Worm (Caenorhabditis elegans): Measurements from ENCODE around the gene C55C3.6.

C55C3.6 gene

ce11 chrIV:5654203-5654602 is 28.8 kb upstream of the C55C3.6 start:
- TF ChIP-seq mcd-1 (GFP tag; IDR thresholded peaks at IDR 0.05), result 0 out of 2 replicates have a peak, but pooled peaks have one; percentile 6
- TF ChIP-seq madf-10 (tag; optimal IDR thresholded peaks at IDR 0.05), result peak; percentile 38
- TF ChIP-seq madf-3 (GFP tag; IDR thresholded peaks at IDR 0.05), result no peak
- peak; percentile 59; the same call in 1 of the 2 replicates for TF ChIP-seq dox-1 (GFP tag; IDR thresholded peaks at IDR 0.05)
- TF ChIP-seq Y53G8AR.9 (GFP tag; conservative IDR thresholded peaks at IDR 0.05), result 0 out of 2 replicates have a peak, but pooled peaks have one; percentile 41
- no peak for TF ChIP-seq zfh-2 (GFP tag; conservative IDR thresholded peaks at IDR 0.05)
- TF ChIP-seq pha-4 (tag; optimal IDR thresholded peaks at IDR 0.05), result peak; percentile 65
- TF ChIP-seq atf-7 (tag; optimal IDR thresholded peaks at IDR 0.05), result peak; percentile 38
- TF ChIP-seq nhr-80 (tag; optimal IDR thresholded peaks at IDR 0.05), result peak; percentile 92
- peak; percentile 21 for TF ChIP-seq nhr-90 (tag; optimal IDR thresholded peaks at IDR 0.05)
- no peak for TF ChIP-seq T26A5.8 (tag; optimal IDR thresholded peaks at IDR 0.05)

ce11 chrIV:5654693-5655092 is 28.3 kb upstream of the C55C3.6 start:
- no peak for TF ChIP-seq F57A8.1 (GFP tag; optimal IDR thresholded peaks at IDR 0.05)
- no peak for TF ChIP-seq sptf-2 (GFP tag; optimal IDR thresholded peaks at IDR 0.05)
- no peak for TF ChIP-seq efl-1 (GFP tag; optimal IDR thresholded peaks at IDR 0.05)
- no peak for TF ChIP-seq nhr-179 (tag; optimal IDR thresholded peaks at IDR 0.05)
- no peak for TF ChIP-seq Y53F4B.3 (GFP tag; IDR thresholded peaks at IDR 0.05)
- no peak for TF ChIP-seq B0261.1 (tag; optimal IDR thresholded peaks at IDR 0.05)
- no peak for TF ChIP-seq aptf-3 (GFP tag; IDR thresholded peaks at IDR 0.05)
- TF ChIP-seq lsl-1 (GFP tag; optimal IDR thresholded peaks at IDR 0.05), result no peak
- no peak for TF ChIP-seq repo-1 (tag; optimal IDR thresholded peaks at IDR 0.05)
- no peak for TF ChIP-seq nhr-120 (GFP tag; IDR thresholded peaks at IDR 0.05)
- no peak for TF ChIP-seq ets-4 (GFP tag; optimal IDR thresholded peaks at IDR 0.05)
- TF ChIP-seq madf-6 (GFP tag; IDR thresholded peaks at IDR 0.05), result no peak
- no peak for TF ChIP-seq Y67H2A.10 (GFP tag; conservative IDR thresholded peaks at IDR 0.05)
- TF ChIP-seq hmg-1.2 (GFP tag; IDR thresholded peaks at IDR 0.05), result no peak
- no peak for TF ChIP-seq ceh-40 (GFP tag; IDR thresholded peaks at IDR 0.05)
- no peak for TF ChIP-seq lin-26 (GFP tag; IDR thresholded peaks at IDR 0.05)
- TF ChIP-seq snpc-3.4 (tag; optimal IDR thresholded peaks at IDR 0.05), result no peak
- no peak for TF ChIP-seq D2030.7 (GFP tag; IDR thresholded peaks at IDR 0.05)
- no peak for TF ChIP-seq ztf-28 (GFP tag; IDR thresholded peaks at IDR 0.05)
- no peak for TF ChIP-seq B0336.3 (GFP tag; IDR thresholded peaks at IDR 0.05)

- TF ChIP-seq ceh-100 (GFP tag; IDR thresholded peaks at IDR 0.05) (no peak), ama-1 (optimal IDR thresholded peaks at IDR 0.05) (peak; percentile 60), ama-1 (GFP tag; optimal IDR thresholded peaks at IDR 0.05) (no peak), dox-1 (GFP tag; IDR thresholded peaks at IDR 0.05) (0 out of 2 replicates have a peak, but pooled peaks have one; percentile 19), B0336.3 (GFP tag; IDR thresholded peaks at IDR 0.05) (no peak), hmg-1.2 (GFP tag; IDR thresholded peaks at IDR 0.05) (no peak), somi-1 (GFP tag; optimal IDR thresholded peaks at IDR 0.05) (peak; percentile 43), atf-7 (tag; optimal IDR thresholded peaks at IDR 0.05) (peak; percentile 88), lin-54 (GFP tag; optimal IDR thresholded peaks at IDR 0.05) (peak; percentile 71), nfyb-1 (GFP tag; IDR thresholded peaks at IDR 0.05) (peak; percentile 59; the same call in 1 of the 2 replicates), F22D6.2 (tag; optimal IDR thresholded peaks at IDR 0.05) (no peak), let-526 (GFP tag; IDR thresholded peaks at IDR 0.05) (no peak), K11D2.4 (GFP tag; IDR thresholded peaks at IDR 0.05) (peak; percentile 48; the same call in 1 of the 2 replicates), sea-2 (GFP tag; IDR thresholded peaks at IDR 0.05) (no peak), tbp1 (GFP tag; optimal IDR thresholded peaks at IDR 0.05) (peak; percentile 19), lin-26 (GFP tag; IDR thresholded peaks at IDR 0.05) (0 out of 2 replicates have a peak, but pooled peaks have one; percentile 53), attf-5 (GFP tag; optimal IDR thresholded peaks at IDR 0.05) (peak; percentile 41), lin-40 (tag; optimal IDR thresholded peaks at IDR 0.05) (peak; percentile 66), nhr-90 (tag; optimal IDR thresholded peaks at IDR 0.05) (peak; percentile 23), ztf-28 (GFP tag; IDR thresholded peaks at IDR 0.05) (no peak), ekl-4 (GFP tag; IDR thresholded peaks at IDR 0.05) (no peak), ztf-26 (tag; optimal IDR thresholded peaks at IDR 0.05) (peak; percentile 68), snpc-4 (GFP tag; optimal IDR thresholded peaks at IDR 0.05) (no peak), snpc-4 (tag; optimal IDR thresholded peaks at IDR 0.05) (no peak), nhr-80 (tag; optimal IDR thresholded peaks at IDR 0.05) (no peak)
Measured at ce11 chrIV:5655966-5656389, 27.0 kb upstream of the C55C3.6 start.
